Fruit fly (Drosophila melanogaster) whole organism, prepupa: ENCODE results near the gene Cyp6a18.

Experiments used
- CG10669 ChIP-seq: fragments of 200-800 bp; sonication (Bioruptor generic); optimal IDR thresholded peaks from 3 replicates; lab custom pipeline; 2018; ENCODE audit warnings: missing biosample characterization, mild to moderate bottlenecking, missing genetic modification characterization, moderate library complexity
- CG3032 ChIP-seq: fragments of 200-800 bp; optimal IDR thresholded peaks from 2 replicates; lab custom pipeline; 2019; ENCODE audit warnings: missing biosample characterization, mild to moderate bottlenecking, missing genetic modification characterization, moderate library complexity
- CG31627 ChIP-seq: fragments of 200-800 bp; sonication (Bioruptor generic); optimal IDR thresholded peaks from 3 replicates; lab custom pipeline; 2016; ENCODE audit warnings: missing biosample characterization, missing genetic modification characterization
- Eip93F ChIP-seq: fragments of 200-800 bp; sonication (Bioruptor generic); optimal IDR thresholded peaks from 2 replicates; lab custom pipeline; 2016; ENCODE audit warnings: missing biosample characterization, mild to moderate bottlenecking, missing genetic modification characterization
- Gug ChIP-seq: fragments of 200-800 bp; sonication (Bioruptor generic); IDR thresholded peaks from 2 replicates; pipeline ENCODE4 v1.3.6; 2022; ENCODE audit warnings: missing biosample characterization, missing genetic modification characterization
- Sox15 ChIP-seq: fragments of 200-800 bp; sonication (Bioruptor generic); optimal IDR thresholded peaks from 3 replicates; lab custom pipeline; 2016; ENCODE audit warnings: missing biosample characterization, missing genetic modification characterization

- TF ChIP-seq Eip93F (GFP tag; lab: Kevin White, UChicago) (no peak), Gug (GFP tag; lab: Robert Waterston, UW) (no peak), Sox15 (no peak), CG10669 (GFP tag; lab: Kevin White, UChicago) (no peak), CG3032 (tag; lab: Kevin White, UChicago) (no peak), CG31627 (no peak)
Measured at dm6 chr3R:27502856-27503255, 24.4 kb downstream of the Cyp6a18 start, which contains the start of gene CG5402.
